Worm (Caenorhabditis elegans): ENCODE data around the gene C50F4.9.
A peak's percentile ranks its signal among the peaks of the same experiment; 100 is the strongest.

C50F4.9 gene

DNA sequence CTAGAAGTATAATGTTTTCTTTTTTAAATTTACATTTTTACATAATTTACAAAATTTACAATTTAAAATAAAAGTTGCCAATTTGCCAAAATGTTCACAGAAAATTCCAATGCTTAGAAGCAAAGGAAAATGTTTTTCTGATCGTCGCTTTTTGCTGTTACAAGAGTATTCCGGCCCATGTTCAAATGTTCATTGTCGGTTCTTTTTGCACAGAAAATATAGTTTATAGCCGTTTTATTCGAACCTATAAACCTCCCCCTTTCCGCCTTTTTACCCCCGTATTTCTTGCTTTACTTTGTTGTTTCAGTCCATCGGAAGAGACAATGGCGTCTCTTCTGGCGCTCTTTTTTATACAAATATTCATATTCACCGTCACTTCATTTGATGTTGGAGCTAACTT lies 10.6 kb upstream of the C50F4.9 start, which contains the start of gene tag-329:
tag-329 (plus strand) TSS at position 301 of the 400 bp plus-strand sequence.
- TF ChIP-seq nhr-129 (tag; optimal IDR thresholded peaks at IDR 0.05) (no peak), sem-4 (tag; optimal IDR thresholded peaks at IDR 0.05) (no peak), ztf-1 (GFP tag; conservative IDR thresholded peaks at IDR 0.05) (no peak), lin-13 (GFP tag; optimal IDR thresholded peaks at IDR 0.05) (no peak), sma-3 (GFP tag; optimal IDR thresholded peaks at IDR 0.05) (no peak), mbf-1 (tag; optimal IDR thresholded peaks at IDR 0.05) (no peak), nhr-25 (tag; optimal IDR thresholded peaks at IDR 0.05) (no peak), lin-11 (tag; optimal IDR thresholded peaks at IDR 0.05) (no peak), gmeb-1 (tag; optimal IDR thresholded peaks at IDR 0.05) (no peak), mdl-1 (tag; optimal IDR thresholded peaks at IDR 0.05) (no peak), nhr-23 (tag; optimal IDR thresholded peaks at IDR 0.05) (no peak)

DNA sequence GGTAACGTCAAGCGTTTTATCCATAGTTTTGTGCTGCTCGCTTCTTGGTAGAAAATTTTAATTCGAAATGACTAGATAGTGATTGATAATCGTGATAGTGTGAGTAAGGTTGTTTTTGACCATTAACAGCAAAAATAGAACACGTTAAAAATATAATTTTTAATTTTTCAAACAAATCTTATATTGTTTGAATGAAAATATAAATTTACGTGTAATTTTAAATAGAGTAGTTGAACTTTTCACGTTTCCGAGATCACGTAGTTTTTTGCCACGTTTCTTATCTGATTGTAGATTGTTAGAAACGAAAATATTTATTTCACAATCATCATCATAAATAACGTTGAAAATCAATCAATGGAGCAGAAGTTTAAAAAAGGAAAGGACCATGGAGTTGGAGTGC lies 7.5 kb upstream of the C50F4.9 start, which contains the start of the genes C50F4.10 and pfk-1.2:
C50F4.10 (minus strand) TSS at position 101 of the 400 bp plus-strand sequence.
pfk-1.2 (plus strand) TSS at position 325 of the 400 bp plus-strand sequence.
- TF ChIP-seq nhr-23 (tag; optimal IDR thresholded peaks at IDR 0.05) (no peak), snpc-4 (tag; optimal IDR thresholded peaks at IDR 0.05) (no peak), nhr-25 (tag; optimal IDR thresholded peaks at IDR 0.05) (no peak)

DNA sequence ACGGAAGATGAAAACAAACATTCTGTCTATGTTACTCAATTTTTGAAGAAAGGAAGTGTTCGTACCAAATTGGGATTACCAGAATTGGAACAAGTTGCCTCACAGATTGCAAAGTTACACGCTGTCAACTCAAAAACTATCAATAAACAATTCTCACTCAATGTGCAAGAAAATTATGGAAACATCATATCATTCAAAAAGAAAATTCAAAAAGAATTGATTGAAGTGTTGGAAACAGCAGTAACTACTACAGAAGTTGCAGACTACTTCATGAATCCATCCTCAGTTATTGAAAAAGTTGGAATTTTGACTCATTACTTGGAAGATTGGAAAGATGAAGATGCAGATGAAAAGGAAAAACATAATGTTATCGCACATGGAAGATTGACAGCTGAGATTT lies 4.0 kb upstream of the C50F4.9 start:
- no peak for TF ChIP-seq sem-4 (tag; optimal IDR thresholded peaks at IDR 0.05)
- TF ChIP-seq gmeb-1 (tag; optimal IDR thresholded peaks at IDR 0.05), result no peak
- no peak for TF ChIP-seq mdl-1 (tag; optimal IDR thresholded peaks at IDR 0.05)
- TF ChIP-seq F13H6.1 (tag; optimal IDR thresholded peaks at IDR 0.05), result no peak
- no peak for TF ChIP-seq dmd-4 (tag; optimal IDR thresholded peaks at IDR 0.05)
- TF ChIP-seq zag-1 (tag; optimal IDR thresholded peaks at IDR 0.05), result no peak
- no peak for TF ChIP-seq blmp-1 (tag; optimal IDR thresholded peaks at IDR 0.05; ENCODE audit: insufficient read depth)
- no peak for TF ChIP-seq egl-27 (tag; optimal IDR thresholded peaks at IDR 0.05)
- TF ChIP-seq C34F6.9 (tag; optimal IDR thresholded peaks at IDR 0.05), result no peak
- no peak for TF ChIP-seq unc-62 (GFP tag; optimal IDR thresholded peaks at IDR 0.05)
- TF ChIP-seq unc-55 (GFP tag; optimal IDR thresholded peaks at IDR 0.05), result no peak
- TF ChIP-seq nhr-21 (tag; optimal IDR thresholded peaks at IDR 0.05), result no peak
- no peak for TF ChIP-seq sma-3 (GFP tag; optimal IDR thresholded peaks at IDR 0.05)
- TF ChIP-seq nhr-77 (tag; optimal IDR thresholded peaks at IDR 0.05), result no peak
- TF ChIP-seq nhr-6 (tag; optimal IDR thresholded peaks at IDR 0.05), result no peak
- TF ChIP-seq nhr-11 (tag; optimal IDR thresholded peaks at IDR 0.05), result no peak
- no peak for TF ChIP-seq crh-2 (tag; optimal IDR thresholded peaks at IDR 0.05)

DNA sequence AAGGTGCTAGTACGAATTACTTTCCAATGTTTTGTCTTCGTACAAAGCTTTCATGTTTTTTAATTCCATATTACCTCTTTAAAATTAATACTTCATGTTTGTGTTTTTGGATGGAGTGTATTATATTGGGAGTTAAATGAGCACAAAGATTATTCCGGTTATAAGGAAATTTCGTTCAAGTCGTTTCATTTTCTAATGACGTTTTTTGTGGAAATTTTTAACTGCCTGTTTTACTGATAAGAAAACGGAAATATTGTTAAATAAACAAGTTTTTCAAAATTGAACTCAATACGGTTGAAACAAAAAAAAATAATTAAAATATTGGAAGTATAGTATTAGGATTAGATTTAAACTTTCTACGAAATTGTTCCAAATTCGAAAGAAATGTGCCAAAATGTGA lies 3.3 kb upstream of the C50F4.9 start:
- TF ChIP-seq ceh-16 (tag; optimal IDR thresholded peaks at IDR 0.05) (no peak), fos-1 (tag; optimal IDR thresholded peaks at IDR 0.05) (peak; percentile 45), peb-1 (tag; optimal IDR thresholded peaks at IDR 0.05) (no peak)

DNA sequence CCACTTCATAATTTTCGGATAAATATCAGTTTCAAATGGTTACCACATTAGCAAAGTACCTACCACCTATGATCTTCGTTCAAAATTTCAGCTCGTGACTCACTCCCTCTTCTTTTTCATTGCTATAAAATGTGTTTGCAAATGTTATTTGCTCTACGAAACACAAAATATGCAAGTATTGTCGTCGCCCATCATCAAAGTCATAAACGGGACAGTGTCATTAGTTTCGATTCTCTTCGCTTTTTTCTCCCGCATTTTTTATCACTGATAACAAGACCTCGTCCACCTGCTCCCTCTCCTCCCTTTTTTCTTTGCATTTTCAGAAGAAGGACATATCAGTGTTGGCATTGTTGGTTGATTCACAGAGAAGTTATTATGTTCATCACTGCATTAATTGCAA lies 2.5 kb upstream of the C50F4.9 start, which contains the start of gene C50F4.1:
C50F4.1 (plus strand) TSS at position 324 of the 400 bp plus-strand sequence.
- TF ChIP-seq ztf-1 (GFP tag; conservative IDR thresholded peaks at IDR 0.05) (no peak), lsy-2 (tag; optimal IDR thresholded peaks at IDR 0.05) (no peak), ZK546.5 (tag; optimal IDR thresholded peaks at IDR 0.05) (no peak), dmd-4 (tag; optimal IDR thresholded peaks at IDR 0.05) (no peak), fos-1 (tag; optimal IDR thresholded peaks at IDR 0.05) (peak; percentile 88), nhr-12 (tag; optimal IDR thresholded peaks at IDR 0.05) (no peak), nhr-6 (tag; optimal IDR thresholded peaks at IDR 0.05) (no peak), nhr-21 (tag; optimal IDR thresholded peaks at IDR 0.05) (no peak), Y55F3AM.14 (GFP tag; optimal IDR thresholded peaks at IDR 0.05) (no peak), nhr-23 (tag; optimal IDR thresholded peaks at IDR 0.05) (no peak), aly-2 (tag; optimal IDR thresholded peaks at IDR 0.05) (no peak), nhr-129 (tag; optimal IDR thresholded peaks at IDR 0.05) (no peak), mbf-1 (tag; optimal IDR thresholded peaks at IDR 0.05) (no peak), sma-9 (GFP tag; optimal IDR thresholded peaks at IDR 0.05) (peak; percentile 45), sma-9 (tag; optimal IDR thresholded peaks at IDR 0.05) (no peak), elt-1 (tag; optimal IDR thresholded peaks at IDR 0.05) (no peak), zag-1 (tag; optimal IDR thresholded peaks at IDR 0.05) (no peak), blmp-1 (tag; optimal IDR thresholded peaks at IDR 0.05; ENCODE audit: insufficient read depth) (no peak), unc-55 (GFP tag; optimal IDR thresholded peaks at IDR 0.05) (no peak), elt-3 (tag; optimal IDR thresholded peaks at IDR 0.05) (no peak), nhr-237 (tag; optimal IDR thresholded peaks at IDR 0.05) (no peak), F13H6.1 (tag; optimal IDR thresholded peaks at IDR 0.05) (no peak), mab-5 (tag; optimal IDR thresholded peaks at IDR 0.05) (no peak), crh-2 (tag; optimal IDR thresholded peaks at IDR 0.05) (peak; percentile 17), lin-11 (tag; optimal IDR thresholded peaks at IDR 0.05) (no peak), nhr-11 (tag; optimal IDR thresholded peaks at IDR 0.05) (no peak), gmeb-1 (tag; optimal IDR thresholded peaks at IDR 0.05) (peak; percentile 3), mdl-1 (tag; optimal IDR thresholded peaks at IDR 0.05) (no peak), peb-1 (tag; optimal IDR thresholded peaks at IDR 0.05) (no peak)

All from whole organism, L2 larva.